Fruit fly (Drosophila melanogaster) whole organism, wandering third instar larva: ENCODE measurements around the gene CG15449.

ENCODE experiments used
- CG32264 ChIP-seq: fragments of 200-800 bp; sonication (Bioruptor generic); optimal IDR thresholded peaks from 2 replicates; lab custom pipeline; 2016; ENCODE audit warnings: missing biosample characterization, missing genetic modification characterization
- CG9705 ChIP-seq: fragments of 200-800 bp; sonication (Bioruptor generic); optimal IDR thresholded peaks from 2 replicates; lab custom pipeline; 2018; ENCODE audit warnings: missing biosample characterization, mild to moderate bottlenecking, missing genetic modification characterization
- Dif ChIP-seq: fragments of 200-275, 200-300 bp; sonication (Bioruptor generic); optimal IDR thresholded peaks from 2 replicates; lab custom pipeline; 2018; ENCODE audit warnings: missing biosample characterization, missing genetic modification characterization; ENCODE audit not compliant: partially characterized antibody
- GATAd ChIP-seq: sonication (Bioruptor generic); optimal IDR thresholded peaks from 2 replicates; lab custom pipeline; 2016; ENCODE audit warnings: missing biosample characterization, missing genetic modification characterization
- HLH106 ChIP-seq: fragments of 200-800 bp; optimal IDR thresholded peaks from 3 replicates; lab custom pipeline; 2019; ENCODE audit warnings: missing biosample characterization, mild to moderate bottlenecking, missing genetic modification characterization, moderate library complexity
- Hnf4 ChIP-seq: fragments of 200-800 bp; sonication (Bioruptor generic); optimal IDR thresholded peaks from 2 replicates; lab custom pipeline; 2016; ENCODE audit warnings: missing biosample characterization, mild to moderate bottlenecking, missing genetic modification characterization
- Hr83 ChIP-seq: fragments of 200-300 bp; sonication (Bioruptor generic); optimal IDR thresholded peaks from 2 replicates; lab custom pipeline; 2016; ENCODE audit warnings: missing biosample characterization, mild to moderate bottlenecking, missing genetic modification characterization, moderate library complexity; ENCODE audit not compliant: poor library complexity, severe bottlenecking
- Jra ChIP-seq: sonication (Bioruptor generic); optimal IDR thresholded peaks from 2 replicates; lab custom pipeline; 2016; ENCODE audit warnings: missing biosample characterization, missing genetic modification characterization
- Mio ChIP-seq: sonication (Bioruptor generic); optimal IDR thresholded peaks from 2 replicates; lab custom pipeline; 2016; ENCODE audit warnings: missing biosample characterization, missing genetic modification characterization
- Myc ChIP-seq: fragments of >200 bp; optimal IDR thresholded peaks from 2 replicates; lab custom pipeline; 2017
- N ChIP-seq: fragments of >200 bp; optimal IDR thresholded peaks from 2 replicates; lab custom pipeline; 2018; ENCODE audit warnings: missing biosample characterization, missing external identifiers, missing genetic modification characterization
- OdsH ChIP-seq: fragments of 200-800 bp; sonication (Bioruptor generic); optimal IDR thresholded peaks from 2 replicates; lab custom pipeline; 2016; ENCODE audit warnings: missing biosample characterization, mild to moderate bottlenecking, missing genetic modification characterization
- Rel ChIP-seq, 2 experiments: fragments of 200-800 bp; sonication (Bioruptor generic) in 1 of 2; optimal IDR thresholded peaks; 2 replicates in 1 of 2; 3 replicates in 1 of 2; lab custom pipeline; 2016 to 2019; ENCODE audit warnings: mild to moderate bottlenecking in 2 of 2, missing biosample characterization in 2 of 2, missing genetic modification characterization in 2 of 2, moderate library complexity in 1 of 2
- Sp1 ChIP-seq: fragments of 200-800 bp; sonication (Bioruptor generic); optimal IDR thresholded peaks from 3 replicates; lab custom pipeline; 2019; ENCODE audit warnings: missing biosample characterization, mild to moderate bottlenecking, missing genetic modification characterization, moderate library complexity
- br ChIP-seq: fragments of 200-800 bp; sonication (Bioruptor generic); optimal IDR thresholded peaks from 2 replicates; lab custom pipeline; 2016; ENCODE audit warnings: missing biosample characterization, missing genetic modification characterization
- dl ChIP-seq, 2 experiments: fragments of 175-275, 200-275 bp in 1 of 2; fragments of 200-275 bp in 1 of 2; sonication (Bioruptor generic); optimal IDR thresholded peaks; lab custom pipeline; 2018; ENCODE audit warnings: mild to moderate bottlenecking in 2 of 2, missing biosample characterization in 2 of 2, missing genetic modification characterization in 2 of 2, moderate library complexity in 2 of 2; ENCODE audit not compliant: partially characterized antibody in 2 of 2, insufficient read depth in 1 of 2
- dsf ChIP-seq: sonication (Bioruptor generic); optimal IDR thresholded peaks from 2 replicates; lab custom pipeline; 2016; ENCODE audit warnings: missing biosample characterization, missing genetic modification characterization, borderline replicate concordance
- ey ChIP-seq: fragments of 200-800 bp; sonication (Bioruptor generic); optimal IDR thresholded peaks from 2 replicates; lab custom pipeline; 2016; ENCODE audit warnings: missing biosample characterization, missing genetic modification characterization
- foxo ChIP-seq, 2 experiments: fragments of 200-800 bp; sonication (Bioruptor generic); optimal IDR thresholded peaks; 2 replicates in 1 of 2; 3 replicates in 1 of 2; lab custom pipeline; 2016 to 2017; ENCODE audit warnings: missing biosample characterization in 2 of 2, missing genetic modification characterization in 2 of 2
- fru ChIP-seq: fragments of 200-800 bp; sonication (Bioruptor generic); optimal IDR thresholded peaks from 3 replicates; lab custom pipeline; 2016; ENCODE audit warnings: missing biosample characterization, mild to moderate bottlenecking, missing genetic modification characterization
- h ChIP-seq: fragments of 200-800 bp; sonication (Bioruptor generic); optimal IDR thresholded peaks from 3 replicates; lab custom pipeline; 2016; ENCODE audit warnings: missing biosample characterization, mild to moderate bottlenecking, missing genetic modification characterization
- jim ChIP-seq: fragments of 175-275, 200-325 bp; sonication (Bioruptor generic); optimal IDR thresholded peaks from 2 replicates; lab custom pipeline; 2016; ENCODE audit warnings: missing biosample characterization, mild to moderate bottlenecking, missing genetic modification characterization
- lola ChIP-seq: fragments of >200 bp; optimal IDR thresholded peaks from 2 replicates; lab custom pipeline; 2017; ENCODE audit warnings: missing biosample characterization, missing genetic modification characterization
- psq ChIP-seq: fragments of 200-800 bp; sonication (Bioruptor generic); optimal IDR thresholded peaks from 3 replicates; lab custom pipeline; 2017; ENCODE audit warnings: missing biosample characterization, mild to moderate bottlenecking, missing genetic modification characterization, moderate library complexity
- rgr ChIP-seq: fragments of 200-800 bp; sonication (Bioruptor generic); optimal IDR thresholded peaks from 3 replicates; lab custom pipeline; 2016; ENCODE audit warnings: missing biosample characterization, mild to moderate bottlenecking, missing genetic modification characterization
- tai ChIP-seq: sonication (Bioruptor generic); optimal IDR thresholded peaks from 2 replicates; lab custom pipeline; 2016; ENCODE audit warnings: missing biosample characterization, missing genetic modification characterization
- usp ChIP-seq: fragments of >200 bp; optimal IDR thresholded peaks from 2 replicates; lab custom pipeline; 2017; ENCODE audit warnings: missing biosample characterization, missing genetic modification characterization
- woc ChIP-seq: sonication (Bioruptor generic); optimal IDR thresholded peaks from 2 replicates; lab custom pipeline; 2016; ENCODE audit warnings: missing biosample characterization, mild to moderate bottlenecking, missing genetic modification characterization

CG15449 gene

DNA sequence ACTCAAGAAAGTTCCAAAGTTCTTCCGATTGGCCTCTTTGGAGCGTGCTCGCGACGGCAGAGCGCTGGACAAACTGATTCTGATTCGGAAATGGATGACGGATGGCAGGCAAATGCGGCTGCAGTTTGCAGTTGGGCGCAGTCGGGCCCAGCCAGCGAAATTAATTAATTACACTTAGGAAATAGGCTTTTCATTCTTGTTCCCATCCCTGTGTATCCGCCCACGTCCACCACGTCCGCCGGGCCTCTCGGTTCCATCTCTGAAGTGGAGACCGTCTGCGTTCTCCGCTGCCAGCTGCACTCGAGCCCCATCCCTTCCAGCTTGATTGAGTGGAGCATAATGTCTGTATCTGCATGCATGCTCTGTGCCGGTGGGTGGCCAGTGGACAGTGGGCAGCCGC is at the start of gene CG15449:
Gene CG15449, minus strand, starts transcription at position 101 of the 400 bp plus-strand sequence.
- no peak for TF ChIP-seq CG32264 (GFP tag; lab: Kevin White, UChicago)
- TF ChIP-seq GATAd: no peak
- no peak for TF ChIP-seq Hr83 (GFP tag; lab: Kevin White, UChicago)
- no peak for TF ChIP-seq dl (GFP tag; optimal IDR thresholded peaks at IDR 0.05; lab: Kevin White, UChicago; ENCODE audit: insufficient read depth in 1 of 2, partially characterized antibody in 2 of 2)
- TF ChIP-seq dsf (GFP tag; lab: Kevin White, UChicago): no peak
- no peak for TF ChIP-seq usp (GFP tag; lab: Kevin White, UChicago)
- no peak for TF ChIP-seq OdsH (GFP tag; lab: Kevin White, UChicago)
- no peak for TF ChIP-seq Hnf4 (GFP tag; lab: Kevin White, UChicago)
- TF ChIP-seq, all 38 proteins: peak for 0

DNA sequence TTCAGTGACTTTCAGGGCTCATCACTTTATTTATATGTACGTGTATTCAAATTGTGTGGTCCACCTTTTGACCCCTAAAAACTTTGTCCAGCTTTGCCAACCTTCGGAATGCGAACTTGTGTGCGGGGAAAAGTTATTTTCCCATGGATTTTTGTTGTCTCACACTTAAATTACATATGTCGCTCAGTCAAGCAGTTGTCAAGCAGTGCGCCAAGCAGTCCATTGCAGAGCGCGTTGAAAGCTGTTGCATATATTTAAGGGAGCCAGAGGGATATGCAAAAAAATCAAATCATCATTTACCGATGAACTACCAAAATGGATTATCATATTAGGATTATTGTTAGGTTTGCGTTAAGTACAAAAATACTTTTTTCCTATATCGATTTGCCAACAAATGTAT is 42.8 kb upstream of the CG15449 start:
- peak; percentile 17 for TF ChIP-seq N (GFP tag; lab: Kevin White, UChicago)
- no peak for TF ChIP-seq tai
- TF ChIP-seq Rel (GFP tag; optimal IDR thresholded peaks at IDR 0.05; lab: Kevin White, UChicago): no peak
- no peak for TF ChIP-seq Rel (tag; optimal IDR thresholded peaks at IDR 0.05; lab: Kevin White, UChicago)
- TF ChIP-seq Mio (GFP tag; lab: Kevin White, UChicago): no peak
- no peak for TF ChIP-seq Dif (GFP tag; lab: Kevin White, UChicago)

DNA sequence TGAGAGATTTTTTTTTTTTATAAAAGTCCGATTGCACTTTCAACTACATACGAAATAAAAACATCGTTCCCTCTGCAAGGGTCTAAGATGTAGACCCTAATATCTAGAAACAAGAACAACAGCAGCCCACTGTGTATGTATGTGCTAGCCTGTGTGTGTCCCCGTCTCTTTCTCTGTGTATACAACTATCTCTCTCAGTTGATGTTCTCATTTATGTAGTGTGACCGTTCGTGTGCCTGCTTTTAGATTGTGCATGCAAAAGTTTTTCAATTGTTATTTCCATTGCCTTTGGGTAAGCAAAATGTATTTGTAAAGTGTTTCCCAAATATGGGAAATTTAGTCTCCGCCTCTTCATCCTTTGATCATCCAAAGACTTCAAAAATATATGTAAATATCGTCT is 39.9 kb upstream of the CG15449 start:
- TF ChIP-seq N (GFP tag; lab: Kevin White, UChicago) (no peak), HLH106 (tag; lab: Kevin White, UChicago) (no peak), Myc (lab: Kevin White, UChicago) (no peak), foxo (GFP tag; optimal IDR thresholded peaks at IDR 0.05; lab: Kevin White, UChicago) (no peak), br (GFP tag; lab: Kevin White, UChicago) (no peak)

DNA sequence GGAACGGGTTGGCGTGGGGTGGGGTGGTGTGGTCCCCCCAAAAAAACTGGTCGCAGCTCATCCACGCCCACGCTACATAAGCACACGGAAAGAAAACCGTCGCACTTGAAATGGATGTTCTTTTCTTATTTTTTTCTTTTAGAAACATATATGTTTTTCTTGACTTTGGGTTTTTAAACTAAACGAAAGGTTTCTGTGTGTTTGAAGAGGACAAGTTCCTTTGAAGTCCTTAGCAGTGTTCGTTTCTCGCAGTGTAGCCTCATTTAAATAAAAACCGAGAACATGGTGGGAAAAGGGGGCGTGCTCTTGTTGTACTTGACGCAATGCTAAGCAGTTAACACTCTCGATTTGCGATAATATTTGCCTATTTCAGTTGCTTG is 33.9 kb upstream of the CG15449 start:
- TF ChIP-seq rgr (GFP tag; lab: Kevin White, UChicago) (peak; percentile 62), woc (peak; percentile 5), br (GFP tag; lab: Kevin White, UChicago) (peak; percentile 52), ey (GFP tag; lab: Kevin White, UChicago) (peak; percentile 50), lola (GFP tag; lab: Kevin White, UChicago) (no peak), OdsH (GFP tag; lab: Kevin White, UChicago) (peak; percentile 51), Rel (GFP tag; optimal IDR thresholded peaks at IDR 0.05; lab: Kevin White, UChicago) (no peak), Rel (tag; optimal IDR thresholded peaks at IDR 0.05; lab: Kevin White, UChicago) (peak; percentile 12), fru (GFP tag; lab: Kevin White, UChicago) (peak; percentile 20), CG32264 (GFP tag; lab: Kevin White, UChicago) (peak; percentile 20), Hnf4 (GFP tag; lab: Kevin White, UChicago) (peak; percentile 52), foxo (GFP tag; optimal IDR thresholded peaks at IDR 0.05; lab: Kevin White, UChicago) (peak in 1 of 2 experiments; percentile 53), h (GFP tag; lab: Kevin White, UChicago) (peak; percentile 59), usp (GFP tag; lab: Kevin White, UChicago) (no peak), tai (no peak), HLH106 (tag; lab: Kevin White, UChicago) (peak; percentile 38)
- TF ChIP-seq, all 38 proteins: peak for 12

- TF ChIP-seq Jra (GFP tag; lab: Kevin White, UChicago): no peak
- TF ChIP-seq jim (GFP tag; lab: Kevin White, UChicago): no peak
- no peak for TF ChIP-seq N (GFP tag; lab: Kevin White, UChicago)
- no peak for TF ChIP-seq fru (GFP tag; lab: Kevin White, UChicago)
- no peak for TF ChIP-seq HLH106 (tag; lab: Kevin White, UChicago)
- peak; percentile 27 for TF ChIP-seq ey (GFP tag; lab: Kevin White, UChicago)
- no peak for TF ChIP-seq CG9705 (GFP tag; lab: Kevin White, UChicago)
- TF ChIP-seq br (GFP tag; lab: Kevin White, UChicago): no peak
- TF ChIP-seq Sp1: no peak
- TF ChIP-seq woc: peak; percentile 6
- peak; percentile 7 for TF ChIP-seq h (GFP tag; lab: Kevin White, UChicago)
- peak; percentile 3 for TF ChIP-seq rgr (GFP tag; lab: Kevin White, UChicago)
- TF ChIP-seq psq: no peak
- TF ChIP-seq Dif (GFP tag; lab: Kevin White, UChicago): no peak
Observed at dm6 chrX:21073641-21074328, 33.4 kb upstream of the CG15449 start.
